Fruit fly (Drosophila melanogaster) whole organism, pupa: ENCODE measurements around the gene verm.

Source experiments
- CG13204 ChIP-seq: fragments of 200-800 bp; sonication (Bioruptor generic); optimal IDR thresholded peaks from 2 replicates; lab custom pipeline; 2018; ENCODE audit warnings: missing biosample characterization, mild to moderate bottlenecking, missing genetic modification characterization, moderate library complexity
- CG15710 ChIP-seq: fragments of 200-800 bp; sonication (Bioruptor generic); optimal IDR thresholded peaks from 2 replicates; lab custom pipeline; 2018; ENCODE audit warnings: missing biosample characterization, mild to moderate bottlenecking, missing genetic modification characterization, moderate library complexity
- CG8159 ChIP-seq: fragments of 200-800 bp; sonication (Bioruptor generic); optimal IDR thresholded peaks from 3 replicates; lab custom pipeline; 2018; ENCODE audit warnings: missing biosample characterization, mild to moderate bottlenecking, missing genetic modification characterization, moderate library complexity
- CG8301 ChIP-seq: fragments of 200-800 bp; sonication (Bioruptor generic); optimal IDR thresholded peaks from 2 replicates; lab custom pipeline; 2018; ENCODE audit warnings: missing biosample characterization, mild to moderate bottlenecking, missing genetic modification characterization
- D1 ChIP-seq: fragments of 200-800 bp; sonication (Bioruptor generic); optimal IDR thresholded peaks from 2 replicates; lab custom pipeline; 2018; ENCODE audit warnings: missing biosample characterization, mild to moderate bottlenecking, missing genetic modification characterization, moderate library complexity
- EcR ChIP-seq: fragments of 200-800 bp; sonication (Bioruptor generic); optimal IDR thresholded peaks from 3 replicates; lab custom pipeline; 2019; ENCODE audit warnings: missing biosample characterization, missing genetic modification characterization, mild to moderate bottlenecking, moderate library complexity, missing genetic modification reagents
- Pif1B ChIP-seq: fragments of 200-800 bp; sonication (Bioruptor generic); optimal IDR thresholded peaks from 3 replicates; lab custom pipeline; 2016; ENCODE audit warnings: missing biosample characterization, missing genetic modification characterization
- Snoo ChIP-seq: fragments of 200-800 bp; sonication (Bioruptor generic); optimal IDR thresholded peaks from 3 replicates; lab custom pipeline; 2017; ENCODE audit warnings: missing biosample characterization, mild to moderate bottlenecking, missing genetic modification characterization, inconsistent platforms
- fd96Ca ChIP-seq: fragments of 200-800 bp; sonication (Bioruptor generic); IDR thresholded peaks from 3 replicates; pipeline ENCODE4 v1.3.6; 2022; ENCODE audit warnings: missing biosample characterization, missing genetic modification characterization

DNA sequence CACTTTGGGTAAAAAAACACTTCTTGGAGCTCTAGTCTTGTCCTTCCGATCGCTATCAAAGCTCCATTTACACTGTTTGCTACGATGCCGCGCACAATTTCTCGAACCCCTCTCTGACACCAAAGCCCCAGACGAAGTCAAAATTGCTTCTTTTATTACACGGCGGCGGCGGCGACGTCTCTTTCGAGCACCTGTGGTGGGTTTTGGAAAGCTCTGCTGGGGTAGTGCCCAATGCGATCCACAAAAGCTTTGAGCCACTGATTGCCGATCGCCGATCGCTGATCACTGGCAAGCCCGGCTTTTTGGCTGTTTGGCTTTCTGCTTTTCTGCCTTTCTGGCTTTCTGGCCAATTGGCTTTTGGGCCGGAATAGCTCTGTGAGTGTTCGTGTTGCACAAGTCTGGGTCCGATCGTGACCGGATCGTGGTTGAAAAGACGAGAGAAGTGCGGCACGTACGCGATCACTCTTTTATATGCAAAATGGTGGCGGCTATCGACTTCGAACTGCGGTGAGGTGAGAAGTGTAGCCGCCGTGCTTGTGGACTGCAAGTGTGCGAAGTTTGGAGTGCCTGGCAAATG is 12.6 kb upstream of the verm start, which contains the start of gene serp:
- TF ChIP-seq D1 (tag; lab: Kevin White, UChicago) = no peak
- TF ChIP-seq EcR (GFP tag; lab: Kevin White, UChicago) = no peak
- no peak for TF ChIP-seq fd96Ca (GFP tag; lab: Robert Waterston, UW)
- no peak for TF ChIP-seq CG8301
- TF ChIP-seq CG15710 (tag; lab: Kevin White, UChicago) = no peak
- TF ChIP-seq Snoo (tag; lab: Kevin White, UChicago) = no peak
- no peak for TF ChIP-seq CG13204 (GFP tag; lab: Kevin White, UChicago)
- TF ChIP-seq CG8159 (tag; lab: Kevin White, UChicago) = no peak
- TF ChIP-seq Pif1B = no peak
